Fruit fly (Drosophila melanogaster): ENCODE data around the gene Dfd.

- TF ChIP-seq CG33017 (tag; optimal IDR thresholded peaks at IDR 0.05) (no peak), bab1 (GFP tag; optimal IDR thresholded peaks at IDR 0.05) (no peak), CG5204 (GFP tag; optimal IDR thresholded peaks at IDR 0.05) (no peak), CG12768 (GFP tag; optimal IDR thresholded peaks at IDR 0.05) (no peak), CG1620 (GFP tag; optimal IDR thresholded peaks at IDR 0.05) (no peak), CG14711 (tag; optimal IDR thresholded peaks at IDR 0.05) (no peak), CG7101 (tag; optimal IDR thresholded peaks at IDR 0.05) (no peak), ovo (GFP tag; optimal IDR thresholded peaks at IDR 0.05) (no peak), CG7045 (GFP tag; optimal IDR thresholded peaks at IDR 0.05) (no peak), toe (GFP tag; optimal IDR thresholded peaks at IDR 0.05) (no peak), CG11617 (GFP tag; optimal IDR thresholded peaks at IDR 0.05) (no peak), Clk (GFP tag; optimal IDR thresholded peaks at IDR 0.05) (no peak), pad (GFP tag; optimal IDR thresholded peaks at IDR 0.05) (no peak)
These were observed 35.2 kb downstream of the Dfd start for dm6 chr3R:6826865-6827264.

Data from whole organism, adult.